Fruit fly (Drosophila melanogaster) whole organism, embryonic: ENCODE measurements around the gene Ptp36E.

Experiments used
- B-H2 ChIP-seq: fragments of 200-800 bp; sonication (Bioruptor generic); optimal IDR thresholded peaks from 2 replicates; lab custom pipeline; 2018; ENCODE audit warnings: missing biosample characterization, mild to moderate bottlenecking, missing genetic modification characterization
- BEAF-32 ChIP-seq: fragments of 200-800 bp; sonication (Bioruptor generic); optimal IDR thresholded peaks from 3 replicates; lab custom pipeline; 2017; ENCODE audit warnings: missing biosample characterization, missing genetic modification characterization, mild to moderate bottlenecking, moderate library complexity, missing genetic modification reagents
- CG10366 ChIP-seq: fragments of 200-800 bp; sonication (Bioruptor generic); IDR thresholded peaks from 2 replicates; pipeline ENCODE4 v1.3.6; 2022; ENCODE audit warnings: missing biosample characterization, missing genetic modification characterization
- CG11247 ChIP-seq: fragments of 200-800 bp; sonication (Bioruptor generic); IDR thresholded peaks from 2 replicates; pipeline ENCODE4 v1.3.6; 2022; ENCODE audit warnings: missing biosample characterization, missing genetic modification characterization
- CG11504 ChIP-seq: fragments of 200-800 bp; sonication (Bioruptor generic); optimal IDR thresholded peaks from 3 replicates; lab custom pipeline; 2019; ENCODE audit warnings: missing biosample characterization, mild to moderate bottlenecking, missing genetic modification characterization, moderate library complexity
- CG14965 ChIP-seq: fragments of 200-800 bp; sonication (Bioruptor generic); optimal IDR thresholded peaks from 2 replicates; lab custom pipeline; 2016; ENCODE audit warnings: missing biosample characterization, missing genetic modification characterization, borderline replicate concordance
- CG15479 ChIP-seq: fragments of 200-800 bp; sonication (Bioruptor generic); optimal IDR thresholded peaks from 3 replicates; lab custom pipeline; 2019; ENCODE audit warnings: missing biosample characterization, mild to moderate bottlenecking, missing genetic modification characterization, moderate library complexity
- CG1602 ChIP-seq: fragments of 200-800 bp; sonication (Bioruptor generic); optimal IDR thresholded peaks from 3 replicates; lab custom pipeline; 2016; ENCODE audit warnings: missing biosample characterization, missing genetic modification characterization
- CG1647 ChIP-seq: fragments of 200-800 bp; sonication (Bioruptor generic); optimal IDR thresholded peaks from 3 replicates; lab custom pipeline; 2016; ENCODE audit warnings: missing biosample characterization, missing genetic modification characterization
- CG17186 ChIP-seq: fragments of 200-800 bp; sonication (Bioruptor generic); optimal IDR thresholded peaks from 3 replicates; lab custom pipeline; 2017; ENCODE audit warnings: missing biosample characterization, missing genetic modification reagents, missing genetic modification characterization
- CG17612 ChIP-seq: fragments of 200-800 bp; sonication (Bioruptor generic); IDR thresholded peaks from 2 replicates; pipeline ENCODE4 v1.3.6; 2022; ENCODE audit warnings: missing biosample characterization, missing genetic modification characterization
- CG30403 ChIP-seq: fragments of 200-800 bp; sonication (Bioruptor generic); optimal IDR thresholded peaks from 3 replicates; lab custom pipeline; 2016; ENCODE audit warnings: missing biosample characterization, missing genetic modification characterization
- CG33213 ChIP-seq: fragments of 200-800 bp; sonication (Bioruptor generic); optimal IDR thresholded peaks from 3 replicates; lab custom pipeline; 2016; ENCODE audit warnings: missing biosample characterization, missing genetic modification characterization
- CG3726 ChIP-seq: fragments of 200-800 bp; sonication (Bioruptor generic); IDR thresholded peaks from 3 replicates; pipeline ENCODE4, ENCODE4 v1.3.6; 2022; ENCODE audit warnings: missing biosample characterization, missing genetic modification characterization
- CG5953 ChIP-seq: fragments of 200-800 bp; sonication (Bioruptor generic); IDR thresholded peaks from 2 replicates; pipeline ENCODE4 v1.3.6; 2022; ENCODE audit warnings: missing biosample characterization, missing genetic modification characterization
- CG8281 ChIP-seq: fragments of 200-800 bp; sonication (Bioruptor generic); optimal IDR thresholded peaks from 2 replicates; lab custom pipeline; 2018; ENCODE audit warnings: missing biosample characterization, mild to moderate bottlenecking, missing genetic modification characterization, moderate library complexity
- CG8359 ChIP-seq: fragments of 200-800 bp; sonication (Bioruptor generic); optimal IDR thresholded peaks from 2 replicates; lab custom pipeline; 2017; ENCODE audit warnings: missing biosample characterization, mild to moderate bottlenecking, missing genetic modification characterization, borderline replicate concordance
- CTCF ChIP-seq: fragments of 200-800 bp; sonication (Bioruptor generic); optimal IDR thresholded peaks from 2 replicates; lab custom pipeline; 2017; ENCODE audit warnings: missing biosample characterization, mild to moderate bottlenecking, missing genetic modification characterization, moderate library complexity
- D19A ChIP-seq: fragments of 200-800 bp; optimal IDR thresholded peaks from 3 replicates; lab custom pipeline; 2019; ENCODE audit warnings: missing biosample characterization, mild to moderate bottlenecking, missing genetic modification characterization, moderate library complexity
- Dbx ChIP-seq: fragments of 200-800 bp; sonication (Bioruptor generic); IDR thresholded peaks from 3 replicates; pipeline ENCODE4 v1.3.6; 2022; ENCODE audit warnings: missing biosample characterization, missing genetic modification characterization
- Doc3 ChIP-seq: fragments of 200-800 bp; sonication (Bioruptor generic); IDR thresholded peaks from 3 replicates; pipeline ENCODE4 v1.3.6; 2022; ENCODE audit warnings: missing biosample characterization, missing genetic modification characterization; ENCODE audit not compliant: partially characterized antibody
- E2f2 ChIP-seq: fragments of 200-800 bp; sonication (Bioruptor generic); IDR thresholded peaks from 2 replicates; pipeline ENCODE4 v1.3.6; 2022; ENCODE audit warnings: missing biosample characterization, missing genetic modification characterization
- Ets65A ChIP-seq: fragments of 200-800 bp; sonication (Bioruptor generic); peaks from one replicate; lab custom pipeline; 2016; ENCODE audit warnings: missing biosample characterization, missing genetic modification characterization
- Mrtf ChIP-seq: fragments of 200-800 bp; sonication (Bioruptor generic); IDR thresholded peaks from 3 replicates; pipeline ENCODE4 v1.3.6; 2022; ENCODE audit warnings: missing biosample characterization, missing genetic modification characterization
- PHDP ChIP-seq: fragments of 200-800 bp; sonication (Bioruptor generic); optimal IDR thresholded peaks from 3 replicates; lab custom pipeline; 2018; ENCODE audit warnings: missing biosample characterization, mild to moderate bottlenecking, missing genetic modification characterization, moderate library complexity
- Sin3A ChIP-seq: fragments of >200 bp; optimal IDR thresholded peaks from 2 replicates; lab custom pipeline; 2018
- abd-A ChIP-seq: fragments of 200-800 bp; sonication (Bioruptor generic); optimal IDR thresholded peaks from 3 replicates; lab custom pipeline; 2019; ENCODE audit warnings: missing biosample characterization, mild to moderate bottlenecking, missing genetic modification characterization, moderate library complexity
- ara ChIP-seq: fragments of 200-800 bp; sonication (Bioruptor generic); IDR thresholded peaks from 2 replicates; pipeline ENCODE4 v1.3.6; 2022; ENCODE audit warnings: missing biosample characterization, missing genetic modification characterization
- bsh ChIP-seq, 2 experiments: fragments of 200-800 bp; sonication (Bioruptor generic); optimal IDR thresholded peaks; 2 replicates each; lab custom pipeline; 2017 to 2018; ENCODE audit warnings: mild to moderate bottlenecking in 2 of 2, missing biosample characterization in 2 of 2, missing genetic modification characterization in 2 of 2, moderate library complexity in 1 of 2
- chif ChIP-seq, 2 experiments: fragments of 200-800 bp; sonication (Bioruptor generic); optimal IDR thresholded peaks; 3 replicates each; lab custom pipeline; 2016; ENCODE audit warnings: missing biosample characterization in 2 of 2, missing genetic modification characterization in 2 of 2
- crol ChIP-seq: fragments of 200-800 bp; sonication (Bioruptor generic); IDR thresholded peaks from 2 replicates; pipeline ENCODE4 v1.3.6; 2022; ENCODE audit warnings: missing biosample characterization, missing genetic modification characterization
- disco-r ChIP-seq: fragments of 200-800 bp; sonication (Bioruptor generic); optimal IDR thresholded peaks from 2 replicates; lab custom pipeline; 2016; ENCODE audit warnings: missing biosample characterization, missing genetic modification characterization
- dpn ChIP-seq, 2 experiments: fragments of 200-800 bp; sonication (Bioruptor generic); optimal IDR thresholded peaks; 3 replicates each; lab custom pipeline; 2016; ENCODE audit warnings: missing biosample characterization in 2 of 2, missing genetic modification characterization in 2 of 2
- fd3F ChIP-seq: fragments of 200-800 bp; sonication (Bioruptor generic); optimal IDR thresholded peaks from 2 replicates; lab custom pipeline; 2018; ENCODE audit warnings: missing biosample characterization, mild to moderate bottlenecking, missing genetic modification characterization, moderate library complexity
- fu2 ChIP-seq: fragments of 200-800 bp; sonication (Bioruptor generic); optimal IDR thresholded peaks from 2 replicates; lab custom pipeline; 2016; ENCODE audit warnings: missing biosample characterization, missing genetic modification characterization
- gce ChIP-seq: fragments of 200-800 bp; sonication (Bioruptor generic); IDR thresholded peaks from 3 replicates; pipeline ENCODE4 v1.3.6; 2022; ENCODE audit warnings: missing biosample characterization, missing genetic modification characterization
- gcm2 ChIP-seq: fragments of 200-800 bp; sonication (Bioruptor generic); optimal IDR thresholded peaks from 2 replicates; lab custom pipeline; 2016; ENCODE audit warnings: missing biosample characterization, missing genetic modification characterization
- gro ChIP-seq: fragments of 200-800 bp; sonication (Bioruptor generic); optimal IDR thresholded peaks from 2 replicates; lab custom pipeline; 2016; ENCODE audit warnings: missing biosample characterization, missing genetic modification characterization
- gsb-n ChIP-seq: fragments of 200-800 bp; sonication (Bioruptor generic); optimal IDR thresholded peaks from 3 replicates; lab custom pipeline; 2018; ENCODE audit warnings: missing biosample characterization, mild to moderate bottlenecking, missing genetic modification characterization
- hbn ChIP-seq: fragments of 200-800 bp; sonication (Bioruptor generic); IDR thresholded peaks from 2 replicates; pipeline ENCODE4 v1.3.6; 2022; ENCODE audit warnings: missing biosample characterization, missing genetic modification characterization; ENCODE audit not compliant: partially characterized antibody
- ind ChIP-seq: fragments of 200-800 bp; sonication (Bioruptor generic); optimal IDR thresholded peaks from 3 replicates; lab custom pipeline; 2016; ENCODE audit warnings: missing biosample characterization, missing genetic modification characterization
- kni ChIP-seq: fragments of 200-800 bp; sonication (Bioruptor generic); optimal IDR thresholded peaks from 3 replicates; lab custom pipeline; 2017; ENCODE audit warnings: mild to moderate bottlenecking, missing biosample characterization, missing genetic modification reagents, missing genetic modification characterization
- lbe ChIP-seq: fragments of 200-800 bp; sonication (Bioruptor generic); optimal IDR thresholded peaks from 2 replicates; lab custom pipeline; 2016; ENCODE audit warnings: missing biosample characterization, mild to moderate bottlenecking, missing genetic modification characterization
- nmo ChIP-seq: fragments of 200-800 bp; sonication (Bioruptor generic); optimal IDR thresholded peaks from 2 replicates; lab custom pipeline; 2018; ENCODE audit warnings: missing biosample characterization, mild to moderate bottlenecking, missing genetic modification characterization, moderate library complexity
- psq ChIP-seq: fragments of 200-800 bp; sonication (Bioruptor generic); optimal IDR thresholded peaks from 2 replicates; lab custom pipeline; 2017; ENCODE audit warnings: missing biosample characterization, missing genetic modification characterization
- salm ChIP-seq: fragments of 200-800 bp; sonication (Bioruptor generic); optimal IDR thresholded peaks from 2 replicates; lab custom pipeline; 2018; ENCODE audit warnings: missing biosample characterization, mild to moderate bottlenecking, missing genetic modification characterization
- sd ChIP-seq: fragments of 200-800 bp; sonication (Bioruptor generic); optimal IDR thresholded peaks from 3 replicates; lab custom pipeline; 2018; ENCODE audit warnings: missing biosample characterization, mild to moderate bottlenecking, missing genetic modification characterization, moderate library complexity
- sens ChIP-seq: fragments of 200-800 bp; sonication (Bioruptor generic); peaks from one replicate; lab custom pipeline; 2016; ENCODE audit warnings: missing biosample characterization, missing genetic modification characterization
- so ChIP-seq: fragments of 200-800 bp; sonication (Bioruptor generic); IDR thresholded peaks from 3 replicates; pipeline ENCODE4 v1.3.6; 2022; ENCODE audit warnings: missing biosample characterization, missing genetic modification characterization
- tna ChIP-seq: fragments of 200-800 bp; sonication (Bioruptor generic); IDR thresholded peaks from 2 replicates; pipeline ENCODE4 v1.3.6; 2022; ENCODE audit warnings: missing biosample characterization, missing genetic modification characterization; ENCODE audit not compliant: partially characterized antibody
- twi ChIP-seq: fragments of 200-800 bp; optimal IDR thresholded peaks from 2 replicates; lab custom pipeline; 2019; ENCODE audit warnings: missing biosample characterization, mild to moderate bottlenecking, missing genetic modification characterization, moderate library complexity

Ptp36E gene

dm6 chr2L:18152172-18152639 lies 32.6 kb downstream of the Ptp36E start, which contains the start of gene Socs36E (continued):
- TF ChIP-seq CG8359 (GFP tag; lab: Kevin White, UChicago) (no peak), gce (peak; percentile 53; the same call in 1 of the 3 replicates), CG8281 (tag; lab: Kevin White, UChicago) (no peak), fu2 (GFP tag; lab: Kevin White, UChicago) (no peak), disco-r (GFP tag; lab: Kevin White, UChicago) (peak; percentile 36), CG3726 (GFP tag; lab: Robert Waterston, UW) (no peak; the same call in 2 of the 3 replicates), nmo (GFP tag; lab: Kevin White, UChicago) (peak; percentile 73), ara (no peak), hbn (no peak), CG15479 (GFP tag; lab: Kevin White, UChicago) (peak; percentile 91), CTCF (GFP tag; lab: Kevin White, UChicago) (peak; percentile 81), psq (no peak), E2f2 (GFP tag; lab: Robert Waterston, UW) (peak; percentile 68), lbe (GFP tag; lab: Kevin White, UChicago) (no peak), Mrtf (no peak), BEAF-32 (GFP tag; lab: Kevin White, UChicago) (peak; percentile 70), tna (GFP tag; lab: Robert Waterston, UW) (peak; percentile 63; the same call in 1 of the 2 replicates), CG33213 (GFP tag; lab: Kevin White, UChicago) (peak; percentile 93), chif (GFP tag; optimal IDR thresholded peaks at IDR 0.05; lab: Kevin White, UChicago) (peak in 1 of 2 experiments; percentile 29), crol (GFP tag; lab: Robert Waterston, UW) (no peak), kni (GFP tag; lab: Kevin White, UChicago) (peak; percentile 37), CG11247 (peak; percentile 24; the same call in 1 of the 2 replicates), CG1647 (no peak), CG30403 (GFP tag; lab: Kevin White, UChicago) (no peak), Ets65A (no peak), CG17612 (GFP tag; lab: Robert Waterston, UW) (no peak), gsb-n (tag; lab: Kevin White, UChicago) (peak; percentile 47), salm (tag; lab: Kevin White, UChicago) (peak; percentile 22), CG17186 (GFP tag; lab: Kevin White, UChicago) (peak; percentile 87), PHDP (peak; percentile 45), CG5953 (GFP tag; lab: Robert Waterston, UW) (0 out of 2 replicates have a peak, but pooled peaks have one; percentile 19), dpn (GFP tag; optimal IDR thresholded peaks at IDR 0.05; lab: Kevin White, UChicago) (peak; percentile 48 to 50), fd3F (GFP tag; lab: Kevin White, UChicago) (no peak), ind (GFP tag; lab: Kevin White, UChicago) (no peak), gcm2 (peak; percentile 19), sd (tag; lab: Kevin White, UChicago) (peak; percentile 97), Sin3A (peak; percentile 23), sens (GFP tag; lab: Kevin White, UChicago) (peak; percentile 59), CG1602 (no peak), twi (tag; lab: Kevin White, UChicago) (peak; percentile 29), abd-A (tag; lab: Kevin White, UChicago) (peak; percentile 95), D19A (tag; lab: Kevin White, UChicago) (no peak), CG11504 (tag; lab: Kevin White, UChicago) (peak; percentile 69), CG14965 (GFP tag; lab: Kevin White, UChicago) (no peak), gro (peak; percentile 56), CG10366 (GFP tag; lab: Robert Waterston, UW) (no peak), bsh (GFP tag; optimal IDR thresholded peaks at IDR 0.05; lab: Kevin White, UChicago) (peak; percentile 10 to 19), so (GFP tag; lab: Robert Waterston, UW) (peak; percentile 65; the same call in 2 of the 3 replicates), Dbx (GFP tag; lab: Robert Waterston, UW) (peak; percentile 64), B-H2 (GFP tag; lab: Kevin White, UChicago) (peak; percentile 69), Doc3 (GFP tag; lab: Robert Waterston, UW) (no peak)
